Worm (Caenorhabditis elegans) whole organism, L1 larva: ENCODE measurements around the gene F23B2.7.
A peak's percentile ranks its signal among the peaks of the same experiment; 100 is the strongest.

Experiments
- C34B4.2 ChIP-seq: sonication (generic microtip); optimal IDR thresholded peaks from 2 replicates; lab custom pipeline; 2017; ENCODE audit warnings: mild to moderate bottlenecking, missing genetic modification characterization, missing compliant biosample characterization
- alr-1 ChIP-seq: fragments of 200-800 bp; sonication (Bioruptor generic); optimal IDR thresholded peaks from 2 replicates; lab custom pipeline; 2018; ENCODE audit warnings: borderline replicate concordance, mild to moderate bottlenecking, missing genetic modification characterization, missing compliant biosample characterization
- ama-1 ChIP-seq: fragments of 150-350 bp; optimal IDR thresholded peaks from 2 replicates; lab custom pipeline; 2014
- blmp-1 ChIP-seq: fragments of 150-350 bp; optimal IDR thresholded peaks from 2 replicates; lab custom pipeline; 2014; ENCODE audit warnings: missing biosample characterization, missing genetic modification characterization
- ceh-63 ChIP-seq: fragments of 200-800 bp; sonication (Bioruptor generic); optimal IDR thresholded peaks from 2 replicates; lab custom pipeline; 2018; ENCODE audit warnings: mild to moderate bottlenecking, missing genetic modification characterization, missing compliant biosample characterization
- ceh-82 ChIP-seq, 3 experiments: fragments of 150-350 bp in 1 of 3; sonication (generic microtip) in 2 of 3; optimal IDR thresholded peaks; 2 replicates each; lab custom pipeline; 2014 to 2017; ENCODE audit warnings: missing biosample characterization in 3 of 3, missing genetic modification characterization in 3 of 3
- ceh-88 ChIP-seq: fragments of 200-800 bp; sonication (Bioruptor generic); IDR thresholded peaks from 2 replicates; pipeline ENCODE4 v1.3.6; 2022; ENCODE audit warnings: missing genetic modification characterization, missing compliant biosample characterization
- dpl-1 ChIP-seq, 3 experiments: fragments of 150-350 bp in 2 of 3; sonication (generic microtip) in 1 of 3; optimal IDR thresholded peaks; 2 replicates each; lab custom pipeline; 2014 to 2017; ENCODE audit warnings: missing biosample characterization in 3 of 3, missing genetic modification characterization in 3 of 3, missing genetic modification reagents in 3 of 3
- dsc-1 ChIP-seq: sonication (generic microtip); optimal IDR thresholded peaks from 2 replicates; lab custom pipeline; 2016; ENCODE audit warnings: mild to moderate bottlenecking, missing genetic modification characterization, missing compliant biosample characterization
- efl-1 ChIP-seq, 4 experiments: fragments of 150-350 bp; optimal IDR thresholded peaks in 3 of 4; peaks in 1 of 4; 1 replicate in 1 of 4; 2 replicates in 3 of 4; lab custom pipeline; 2014; ENCODE audit warnings: missing biosample characterization in 2 of 4, missing genetic modification characterization in 2 of 4, missing genetic modification reagents in 2 of 4
- efl-3 ChIP-seq: fragments of 200-800 bp; sonication (Bioruptor generic); optimal IDR thresholded peaks from 2 replicates; lab custom pipeline; 2018; ENCODE audit warnings: mild to moderate bottlenecking, missing genetic modification characterization, missing compliant biosample characterization
- egl-13 ChIP-seq: sonication (generic microtip); optimal IDR thresholded peaks from 2 replicates; lab custom pipeline; 2016; ENCODE audit warnings: missing genotype, missing genetic modification reagents, missing genetic modification characterization, missing compliant biosample characterization
- egl-27 ChIP-seq, 2 experiments: fragments of 150-350 bp in 1 of 2; sonication (generic microtip); optimal IDR thresholded peaks; 3 replicates each; lab custom pipeline; 2017 to 2018; ENCODE audit warnings: missing biosample characterization in 2 of 2, missing genetic modification characterization in 2 of 2, missing genetic modification reagents in 2 of 2
- elt-3 ChIP-seq, 6 experiments: fragments of 150-350 bp in 1 of 6; sonication (generic microtip); optimal IDR thresholded peaks; 2 replicates each; lab custom pipeline; 2017 to 2018; ENCODE audit warnings: missing biosample characterization in 6 of 6, missing genetic modification characterization in 6 of 6, inconsistent platforms in 1 of 6
- ets-5 ChIP-seq: fragments of 200-800 bp; sonication (Bioruptor generic); IDR thresholded peaks from 2 replicates; pipeline ENCODE4 v1.3.6; 2022; ENCODE audit warnings: missing genetic modification characterization, missing compliant biosample characterization
- fkh-10 ChIP-seq: sonication (generic microtip); optimal IDR thresholded peaks from 2 replicates; lab custom pipeline; 2017; ENCODE audit warnings: missing biosample characterization, missing genetic modification reagents, missing genetic modification characterization
- fkh-8 ChIP-seq: sonication (generic microtip); optimal IDR thresholded peaks from 2 replicates; lab custom pipeline; 2016; ENCODE audit warnings: mild to moderate bottlenecking, missing genetic modification characterization, missing compliant biosample characterization
- hlh-17 ChIP-seq: fragments of 200-800 bp; sonication (Bioruptor generic); optimal IDR thresholded peaks from 2 replicates; lab custom pipeline; 2018; ENCODE audit warnings: missing genetic modification characterization, mild to moderate bottlenecking, missing compliant biosample characterization, moderate library complexity, borderline replicate concordance
- hlh-4 ChIP-seq: sonication (generic microtip); optimal IDR thresholded peaks from 2 replicates; lab custom pipeline; 2016; ENCODE audit warnings: mild to moderate bottlenecking, missing genetic modification characterization, missing compliant biosample characterization
- irx-1 ChIP-seq: sonication (generic microtip); optimal IDR thresholded peaks from 2 replicates; lab custom pipeline; 2016; ENCODE audit warnings: missing genetic modification characterization, missing compliant biosample characterization
- isw-1 ChIP-seq: fragments of 200-800 bp; sonication (Bioruptor generic); IDR thresholded peaks from 2 replicates; pipeline ENCODE4 v1.3.6; 2022; ENCODE audit warnings: missing genetic modification characterization, missing compliant biosample characterization
- lin-14 ChIP-seq: fragments of 200-800 bp; sonication (Bioruptor generic); optimal IDR thresholded peaks from 2 replicates; lab custom pipeline; 2018; ENCODE audit warnings: mild to moderate bottlenecking, missing genetic modification characterization, moderate library complexity, missing compliant biosample characterization
- lin-15B ChIP-seq: fragments of 150-350 bp; sonication (generic microtip); optimal IDR thresholded peaks from 3 replicates; lab custom pipeline; 2014; ENCODE audit warnings: missing biosample characterization, missing genetic modification characterization
- mab-9 ChIP-seq: fragments of 200-800 bp; sonication (Bioruptor generic); IDR thresholded peaks from 2 replicates; pipeline ENCODE4 v1.3.6; 2022; ENCODE audit warnings: missing genetic modification reagents, missing genetic modification characterization, missing compliant biosample characterization
- mef-2 ChIP-seq: fragments of 150-350 bp; optimal IDR thresholded peaks from 2 replicates; lab custom pipeline; 2014; ENCODE audit warnings: missing biosample characterization, missing genetic modification characterization
- nhr-12 ChIP-seq: sonication (generic microtip); optimal IDR thresholded peaks from 2 replicates; lab custom pipeline; 2017; ENCODE audit warnings: missing biosample characterization, missing genetic modification characterization
- nhr-237 ChIP-seq: fragments of 150-350 bp; optimal IDR thresholded peaks from 2 replicates; lab custom pipeline; 2014; ENCODE audit warnings: missing biosample characterization, missing genetic modification characterization
- nhr-28 ChIP-seq: fragments of 150-350 bp; optimal IDR thresholded peaks from 2 replicates; lab custom pipeline; 2014; ENCODE audit warnings: missing biosample characterization, missing genetic modification characterization
- nhr-47 ChIP-seq: sonication (generic microtip); optimal IDR thresholded peaks from 2 replicates; lab custom pipeline; 2016; ENCODE audit warnings: mild to moderate bottlenecking, missing genetic modification characterization, moderate library complexity, missing compliant biosample characterization
- nhr-71 ChIP-seq: sonication (generic microtip); optimal IDR thresholded peaks from 2 replicates; lab custom pipeline; 2016; ENCODE audit warnings: mild to moderate bottlenecking, missing genetic modification characterization, moderate library complexity, missing compliant biosample characterization
- nhr-77 ChIP-seq: fragments of 150-350 bp; optimal IDR thresholded peaks from 2 replicates; lab custom pipeline; 2014; ENCODE audit warnings: missing biosample characterization, missing genetic modification characterization
- nhr-84 ChIP-seq: sonication (generic microtip); optimal IDR thresholded peaks from 2 replicates; lab custom pipeline; 2017; ENCODE audit warnings: missing biosample characterization, missing genetic modification characterization
- snu-23 ChIP-seq: sonication (generic microtip); optimal IDR thresholded peaks from 2 replicates; lab custom pipeline; 2016; ENCODE audit warnings: missing genetic modification characterization, missing compliant biosample characterization
- sptf-1 ChIP-seq: fragments of 150-350 bp; optimal IDR thresholded peaks from 2 replicates; lab custom pipeline; 2014; ENCODE audit warnings: missing biosample characterization, missing genetic modification characterization
- sup-37 ChIP-seq: fragments of 200-800 bp; sonication (Bioruptor generic); optimal IDR thresholded peaks from 2 replicates; lab custom pipeline; 2018; ENCODE audit warnings: mild to moderate bottlenecking, missing genetic modification characterization, missing compliant biosample characterization
- tlp-1 ChIP-seq: fragments of 150-350 bp; optimal IDR thresholded peaks from 2 replicates; lab custom pipeline; 2014; ENCODE audit warnings: missing biosample characterization, missing genetic modification characterization
- unc-30 ChIP-seq: sonication (generic microtip); optimal IDR thresholded peaks from 2 replicates; lab custom pipeline; 2017; ENCODE audit warnings: missing biosample characterization, missing genetic modification characterization
- unc-86 ChIP-seq: sonication (generic microtip); optimal IDR thresholded peaks from 2 replicates; lab custom pipeline; 2016; ENCODE audit warnings: missing genetic modification characterization, missing compliant biosample characterization
- unc-98 ChIP-seq: fragments of 200-800 bp; sonication (Bioruptor generic); IDR thresholded peaks from 2 replicates; pipeline ENCODE4 v1.3.6; 2022; ENCODE audit warnings: missing genetic modification characterization, missing compliant biosample characterization
- vab-15 ChIP-seq: sonication (generic microtip); optimal IDR thresholded peaks from 2 replicates; lab custom pipeline; 2017; ENCODE audit warnings: missing genotype, mild to moderate bottlenecking, missing genetic modification characterization, missing compliant biosample characterization
- zag-1 ChIP-seq: fragments of 150-350 bp; optimal IDR thresholded peaks from 2 replicates; lab custom pipeline; 2014; ENCODE audit warnings: missing biosample characterization, missing genetic modification characterization
- zip-4 ChIP-seq: fragments of 200-800 bp; sonication (Bioruptor generic); optimal IDR thresholded peaks from 2 replicates; lab custom pipeline; 2018; ENCODE audit warnings: mild to moderate bottlenecking, missing genetic modification characterization, moderate library complexity, missing compliant biosample characterization
- ztf-11 ChIP-seq, 2 experiments: sonication (generic microtip); optimal IDR thresholded peaks; 2 replicates each; lab custom pipeline; 2016 to 2017; ENCODE audit warnings: missing genetic modification characterization in 2 of 2, missing biosample characterization in 1 of 2, missing compliant biosample characterization in 1 of 2
- ztf-4 ChIP-seq: fragments of 150-350 bp; optimal IDR thresholded peaks from 2 replicates; lab custom pipeline; 2014; ENCODE audit warnings: missing biosample characterization, missing genetic modification characterization

Gene F23B2.7

DNA sequence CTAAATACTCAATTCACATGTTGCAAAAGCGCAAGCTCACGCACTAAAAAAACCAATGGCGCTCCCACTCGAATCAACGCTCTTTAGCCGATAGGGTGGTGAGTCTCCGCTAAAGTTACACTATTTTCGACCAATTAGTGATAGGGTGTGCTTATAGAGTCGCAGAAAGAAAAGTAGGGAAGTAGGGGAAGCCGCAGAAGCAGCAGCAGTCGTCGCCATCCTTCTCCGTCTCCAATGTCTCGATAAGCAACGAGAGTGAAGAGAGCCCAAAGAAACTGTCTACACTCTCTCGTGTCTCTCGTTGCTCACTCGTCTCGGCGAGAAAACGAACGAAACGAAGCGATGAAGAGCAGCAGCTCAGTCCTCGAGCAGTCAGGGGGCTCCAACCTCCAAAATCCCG lies 46.5 kb downstream of the F23B2.7 start (continued):
- TF ChIP-seq elt-3 (tag; optimal IDR thresholded peaks at IDR 0.05; lab: Kevin White, UChicago) (no peak), blmp-1 (tag; lab: Kevin White, UChicago) (no peak), nhr-71 (tag; lab: Kevin White, UChicago) (peak; percentile 80), ceh-63 (no peak), dpl-1 (GFP tag; optimal IDR thresholded peaks at IDR 0.05; lab: Kevin White, UChicago) (peak in 1 of 3 experiments; percentile 25), nhr-237 (tag; lab: Kevin White, UChicago) (no peak), nhr-84 (tag; lab: Kevin White, UChicago) (no peak), zip-4 (GFP tag; lab: Kevin White, UChicago) (no peak), unc-86 (tag; lab: Kevin White, UChicago) (peak; percentile 77), mab-9 (GFP tag; lab: Robert Waterston, UW) (no peak), hlh-17 (GFP tag; lab: Kevin White, UChicago) (no peak), egl-27 (tag; optimal IDR thresholded peaks at IDR 0.05; lab: Kevin White, UChicago) (peak in 1 of 2 experiments; percentile 13), snu-23 (GFP tag; lab: Kevin White, UChicago) (peak; percentile 75), ets-5 (GFP tag; lab: Robert Waterston, UW) (no peak), nhr-47 (peak; percentile 32), alr-1 (tag; lab: Kevin White, UChicago) (no peak), efl-1 (optimal IDR thresholded peaks at IDR 0.05; lab: Kevin White, UChicago) (peak; percentile 61 to 70), efl-1 (GFP tag; optimal IDR thresholded peaks at IDR 0.05 in 1 of 2; lab: Kevin White, UChicago) (peak; percentile 35 to 93), ceh-82 (tag; optimal IDR thresholded peaks at IDR 0.05; lab: Kevin White, UChicago) (peak; percentile 19 to 59 (median 49)), lin-15B (peak; percentile 1), tlp-1 (no peak), isw-1 (peak; percentile 37), unc-30 (tag; lab: Kevin White, UChicago) (no peak), efl-3 (no peak), dsc-1 (tag; lab: Kevin White, UChicago) (peak; percentile 79), ztf-11 (tag; optimal IDR thresholded peaks at IDR 0.05; lab: Kevin White, UChicago) (no peak), nhr-28 (tag; lab: Kevin White, UChicago) (no peak), lin-14 (GFP tag; lab: Kevin White, UChicago) (peak; percentile 93), fkh-8 (tag; lab: Kevin White, UChicago) (peak; percentile 73), mef-2 (tag; lab: Kevin White, UChicago) (peak; percentile 41), ztf-4 (tag; lab: Kevin White, UChicago) (peak; percentile 39), nhr-12 (no peak), irx-1 (peak; percentile 39), vab-15 (tag; lab: Kevin White, UChicago) (no peak), fkh-10 (peak; percentile 91), ama-1 (no peak), sup-37 (GFP tag; lab: Kevin White, UChicago) (no peak), hlh-4 (tag; lab: Kevin White, UChicago) (no peak), ceh-88 (GFP tag; lab: Robert Waterston, UW) (no peak), C34B4.2 (tag; lab: Kevin White, UChicago) (no peak), zag-1 (no peak), unc-98 (GFP tag; lab: Robert Waterston, UW) (no peak), nhr-77 (tag; lab: Kevin White, UChicago) (peak; percentile 41), egl-13 (tag; lab: Kevin White, UChicago) (peak; percentile 43), sptf-1 (no peak)
